Worm (Caenorhabditis elegans) whole organism, L4 larva: ENCODE results near the gene dos-3.

ENCODE experiments used
- D1046.2 ChIP-seq: fragments of 200-800 bp; sonication (Bioruptor generic); IDR thresholded peaks from 2 replicates; pipeline ENCODE4 v1.3.6; 2022; ENCODE audit warnings: missing genetic modification characterization, missing compliant biosample characterization
- Y48G9A.11 ChIP-seq: fragments of 200-800 bp; sonication (Bioruptor generic); IDR thresholded peaks from 2 replicates; pipeline ENCODE4 v1.3.6; 2022; ENCODE audit warnings: missing genetic modification reagents, missing genetic modification characterization, missing compliant biosample characterization
- Y5F2A.4 ChIP-seq: fragments of 200-800 bp; sonication (Bioruptor generic); optimal IDR thresholded peaks from 2 replicates; lab custom pipeline; 2018; ENCODE audit warnings: mild to moderate bottlenecking, missing genetic modification characterization, missing compliant biosample characterization
- ZK337.2 ChIP-seq: fragments of 200-800 bp; sonication (Bioruptor generic); IDR thresholded peaks from 2 replicates; pipeline ENCODE4 v1.3.6; 2022; ENCODE audit warnings: missing genetic modification reagents, missing genetic modification characterization, missing compliant biosample characterization
- aha-1 ChIP-seq: fragments of 150-350 bp; peaks from one replicate; lab custom pipeline; 2014; ENCODE audit warnings: missing biosample characterization, missing genetic modification characterization
- ama-1 ChIP-seq: fragments of 150-350 bp; optimal IDR thresholded peaks from 2 replicates; lab custom pipeline; 2014; ENCODE audit warnings: inconsistent platforms, mixed read lengths
- ceh-28 ChIP-seq: fragments of 150-350 bp; optimal IDR thresholded peaks from 2 replicates; lab custom pipeline; 2014; ENCODE audit warnings: missing biosample characterization, missing genetic modification reagents, missing genetic modification characterization
- cey-2 ChIP-seq: sonication (generic microtip); optimal IDR thresholded peaks from 3 replicates; lab custom pipeline; 2017; ENCODE audit warnings: missing genetic modification characterization, mild to moderate bottlenecking, missing compliant biosample characterization, antibody characterized with exemption, borderline replicate concordance; ENCODE audit not compliant: insufficient read depth
- ctbp-1 ChIP-seq: fragments of 200-800 bp; sonication (Bioruptor generic); IDR thresholded peaks from 2 replicates; pipeline ENCODE4 v1.3.6; 2022; ENCODE audit warnings: missing genetic modification reagents, missing genetic modification characterization, missing compliant biosample characterization
- daf-16 ChIP-seq, 3 experiments: sonication (generic microtip); optimal IDR thresholded peaks; 2 replicates each; lab custom pipeline; 2016 to 2017; ENCODE audit warnings: missing genetic modification characterization in 3 of 3, missing genetic modification reagents in 3 of 3, mild to moderate bottlenecking in 2 of 3, missing compliant biosample characterization in 2 of 3, missing biosample characterization in 1 of 3, moderate library complexity in 1 of 3
- daf-8 ChIP-seq: fragments of 200-800 bp; sonication (Bioruptor generic); IDR thresholded peaks from 2 replicates; pipeline ENCODE4 v1.3.6; 2022; ENCODE audit warnings: missing genetic modification characterization, missing compliant biosample characterization
- dmd-6 ChIP-seq: fragments of 200-800 bp; sonication (Bioruptor generic); IDR thresholded peaks from 2 replicates; pipeline ENCODE4 v1.3.6; 2022; ENCODE audit warnings: missing genetic modification reagents, missing genetic modification characterization, missing compliant biosample characterization
- dmd-8 ChIP-seq: fragments of 200-800 bp; sonication (Bioruptor generic); IDR thresholded peaks from 2 replicates; pipeline ENCODE4 v1.3.6; 2022; ENCODE audit warnings: missing genetic modification characterization, missing compliant biosample characterization
- egl-43 ChIP-seq: fragments of 200-800 bp; sonication (Bioruptor generic); IDR thresholded peaks from 2 replicates; pipeline ENCODE4 v1.3.6; 2022; ENCODE audit warnings: missing genetic modification reagents, missing genetic modification characterization, missing compliant biosample characterization
- gei-8 ChIP-seq: fragments of 200-800 bp; sonication (Bioruptor generic); optimal IDR thresholded peaks from 2 replicates; lab custom pipeline; 2018; ENCODE audit warnings: mild to moderate bottlenecking, missing genetic modification characterization, missing compliant biosample characterization
- hif-1 ChIP-seq, 2 experiments: sonication (generic microtip); optimal IDR thresholded peaks; 2 replicates each; lab custom pipeline; 2016 to 2017; ENCODE audit warnings: missing compliant biosample characterization in 2 of 2, missing genetic modification characterization in 2 of 2, missing genetic modification reagents in 2 of 2, missing genotype in 2 of 2, mild to moderate bottlenecking in 1 of 2
- jun-1 ChIP-seq: fragments of 150-350 bp; optimal IDR thresholded peaks from 2 replicates; lab custom pipeline; 2014; ENCODE audit warnings: missing biosample characterization, missing genetic modification reagents, missing genetic modification characterization
- lin-29 ChIP-seq: fragments of 200-800 bp; sonication (Bioruptor generic); IDR thresholded peaks from 2 replicates; pipeline ENCODE4 v1.3.6; 2022; ENCODE audit warnings: missing genetic modification reagents, missing genetic modification characterization, missing compliant biosample characterization
- lin-38 ChIP-seq: fragments of 200-800 bp; sonication (Bioruptor generic); IDR thresholded peaks from 2 replicates; pipeline ENCODE4 v1.3.6; 2022; ENCODE audit warnings: missing genetic modification reagents, missing genetic modification characterization, missing compliant biosample characterization
- lsy-2 ChIP-seq, 2 experiments: fragments of 150-350 bp in 1 of 2; sonication (generic microtip) in 1 of 2; optimal IDR thresholded peaks; 2 replicates each; lab custom pipeline; 2014 to 2017; ENCODE audit warnings: missing biosample characterization in 2 of 2, missing genetic modification characterization in 2 of 2
- madf-5 ChIP-seq, 2 experiments: fragments of 200-800 bp; sonication (Bioruptor generic); IDR thresholded peaks; 2 replicates each; pipeline ENCODE4 v1.3.6; 2022; ENCODE audit warnings: missing compliant biosample characterization in 2 of 2, missing genetic modification characterization in 2 of 2
- madf-9 ChIP-seq: fragments of 200-800 bp; sonication (Bioruptor generic); conservative IDR thresholded peaks from 2 replicates; pipeline ENCODE4 v1.3.6; 2022; ENCODE audit warnings: missing genetic modification reagents, missing genetic modification characterization, missing compliant biosample characterization
- mxl-3 ChIP-seq: fragments of 200-800 bp; sonication (Bioruptor generic); optimal IDR thresholded peaks from 2 replicates; lab custom pipeline; 2018; ENCODE audit warnings: mild to moderate bottlenecking, missing genetic modification characterization, missing compliant biosample characterization
- nhr-102 ChIP-seq: sonication (generic microtip); optimal IDR thresholded peaks from 2 replicates; lab custom pipeline; 2016; ENCODE audit warnings: mild to moderate bottlenecking, missing genetic modification characterization, moderate library complexity, missing compliant biosample characterization
- nhr-48 ChIP-seq: sonication (generic microtip); optimal IDR thresholded peaks from 2 replicates; lab custom pipeline; 2016; ENCODE audit warnings: mild to moderate bottlenecking, missing genetic modification characterization, missing compliant biosample characterization
- nhr-6 ChIP-seq: fragments of 150-350 bp; optimal IDR thresholded peaks from 2 replicates; lab custom pipeline; 2014; ENCODE audit warnings: missing biosample characterization, missing genetic modification characterization
- php-3 ChIP-seq: fragments of 200-800 bp; sonication (Bioruptor generic); IDR thresholded peaks from 2 replicates; pipeline ENCODE4 v1.3.6; 2022; ENCODE audit warnings: missing genetic modification reagents, missing genetic modification characterization, missing compliant biosample characterization
- pqm-1 ChIP-seq: sonication (generic microtip); optimal IDR thresholded peaks from 2 replicates; lab custom pipeline; 2017; ENCODE audit warnings: missing biosample characterization, missing genetic modification characterization
- saeg-2 ChIP-seq: fragments of 200-800 bp; sonication (Bioruptor generic); IDR thresholded peaks from 2 replicates; pipeline ENCODE4 v1.3.6; 2022; ENCODE audit warnings: missing genetic modification reagents, missing genetic modification characterization, missing compliant biosample characterization
- snpc-1.2 ChIP-seq: fragments of 200-800 bp; sonication (Bioruptor generic); IDR thresholded peaks from 2 replicates; pipeline ENCODE4 v1.3.6; 2022; ENCODE audit warnings: missing genetic modification reagents, missing genetic modification characterization, missing compliant biosample characterization
- spr-1 ChIP-seq: sonication (generic microtip); optimal IDR thresholded peaks from 2 replicates; lab custom pipeline; 2016; ENCODE audit warnings: mild to moderate bottlenecking, missing genetic modification characterization, missing compliant biosample characterization
- spr-3 ChIP-seq: fragments of 200-800 bp; sonication (Bioruptor generic); optimal IDR thresholded peaks from 2 replicates; lab custom pipeline; 2018; ENCODE audit warnings: mild to moderate bottlenecking, missing genetic modification characterization, missing compliant biosample characterization
- tra-1 ChIP-seq: fragments of 200-800 bp; sonication (Bioruptor generic); IDR thresholded peaks from 2 replicates; pipeline ENCODE4 v1.3.6; 2022; ENCODE audit warnings: missing genetic modification reagents, missing genetic modification characterization, missing compliant biosample characterization
- unc-130 ChIP-seq: sonication (generic microtip); optimal IDR thresholded peaks from 2 replicates; lab custom pipeline; 2016; ENCODE audit warnings: missing genetic modification reagents, missing genetic modification characterization, missing compliant biosample characterization
- unc-62 ChIP-seq, 3 experiments: fragments of 150-350 bp in 1 of 3; sonication (generic microtip); optimal IDR thresholded peaks in 2 of 3; peaks in 1 of 3; 1 replicate in 1 of 3; 2 replicates in 2 of 3; lab custom pipeline; 2014 to 2017; ENCODE audit warnings: missing biosample characterization in 3 of 3, missing genetic modification characterization in 3 of 3, missing genetic modification reagents in 3 of 3, missing genotype in 1 of 3
- ztf-11 ChIP-seq: fragments of 150-350 bp; optimal IDR thresholded peaks from 2 replicates; lab custom pipeline; 2014; ENCODE audit warnings: missing biosample characterization, missing genetic modification characterization

The dos-3 gene

ce11 chrIII:811544-811943, 27.8 kb downstream of the dos-3 start, which contains the start of gene daf-7:
Gene daf-7 (plus strand): TSS chrIII:811844.
- TF ChIP-seq aha-1 (tag; lab: Kevin White, UChicago) (peak; percentile 65), ztf-11 (tag; lab: Kevin White, UChicago) (no peak), php-3 (GFP tag; lab: Robert Waterston, UW) (no peak), pqm-1 (tag; lab: Kevin White, UChicago) (no peak), ZK337.2 (GFP tag; lab: Robert Waterston, UW) (no peak), daf-16 (GFP tag; optimal IDR thresholded peaks at IDR 0.05; lab: Kevin White, UChicago) (no peak), daf-16 (tag; optimal IDR thresholded peaks at IDR 0.05; lab: Kevin White, UChicago) (no peak), jun-1 (tag; lab: Kevin White, UChicago) (no peak), daf-8 (no peak), Y48G9A.11 (GFP tag; lab: Robert Waterston, UW) (no peak)

ce11 chrIII:802041-802440, 37.4 kb downstream of the dos-3 start:
- TF ChIP-seq unc-130 (GFP tag; lab: Kevin White, UChicago) (no peak), mxl-3 (GFP tag; lab: Kevin White, UChicago) (no peak), tra-1 (GFP tag; lab: Robert Waterston, UW) (no peak), spr-1 (tag; lab: Kevin White, UChicago) (no peak), dmd-6 (GFP tag; lab: Robert Waterston, UW) (no peak), saeg-2 (GFP tag; lab: Robert Waterston, UW) (no peak), nhr-102 (tag; lab: Kevin White, UChicago) (no peak), ceh-28 (tag; lab: Kevin White, UChicago) (no peak), nhr-48 (no peak), php-3 (GFP tag; lab: Robert Waterston, UW) (no peak), hif-1 (tag; optimal IDR thresholded peaks at IDR 0.05; lab: Kevin White, UChicago) (no peak), nhr-6 (tag; lab: Kevin White, UChicago) (no peak), lin-29 (GFP tag; lab: Robert Waterston, UW) (no peak), Y5F2A.4 (GFP tag; lab: Kevin White, UChicago) (no peak), ctbp-1 (GFP tag; lab: Robert Waterston, UW) (no peak)
- TF ChIP-seq, all 104 proteins: peak for 0

ce11 chrIII:797507-797906, 41.9 kb downstream of the dos-3 start:
- TF ChIP-seq madf-9 (GFP tag; lab: Robert Waterston, UW) (no peak), cey-2 (tag; lab: Kevin White, UChicago) (no peak), spr-3 (GFP tag; lab: Kevin White, UChicago) (no peak), unc-62 (GFP tag; optimal IDR thresholded peaks at IDR 0.05 in 1 of 2; lab: Kevin White, UChicago) (peak in 1 of 2 experiments; percentile 55), unc-62 (tag; optimal IDR thresholded peaks at IDR 0.05; lab: Kevin White, UChicago) (no peak), gei-8 (GFP tag; lab: Kevin White, UChicago) (no peak), dmd-8 (GFP tag; lab: Robert Waterston, UW) (no peak)

ce11 chrIII:794984-795596, 44.3 kb downstream of the dos-3 start, which contains the start of gene trpp-11:
Gene trpp-11 (plus strand): TSS chrIII:795136.
- TF ChIP-seq egl-43 (GFP tag; lab: Robert Waterston, UW) (0 out of 2 replicates have a peak, but pooled peaks have one; percentile 15), snpc-1.2 (GFP tag; lab: Robert Waterston, UW) (no peak), lsy-2 (tag; optimal IDR thresholded peaks at IDR 0.05; lab: Kevin White, UChicago) (no peak), madf-5 (GFP tag; IDR thresholded peaks at IDR 0.05; lab: Robert Waterston, UW) (0 out of 4 replicates have a peak, but pooled peaks of 1 of the 2 experiments have one; percentile 3), cey-2 (tag; lab: Kevin White, UChicago) (no peak), unc-62 (GFP tag; optimal IDR thresholded peaks at IDR 0.05 in 1 of 2; lab: Kevin White, UChicago) (peak in 1 of 2 experiments; percentile 65), unc-62 (tag; optimal IDR thresholded peaks at IDR 0.05; lab: Kevin White, UChicago) (no peak), lin-38 (GFP tag; lab: Robert Waterston, UW) (peak; percentile 55), ama-1 (lab: Kevin White, UChicago) (peak; percentile 43), php-3 (GFP tag; lab: Robert Waterston, UW) (no peak), D1046.2 (GFP tag; lab: Robert Waterston, UW) (0 out of 2 replicates have a peak, but pooled peaks have one; percentile 52)
